Worm (Caenorhabditis elegans): ENCODE results near the gene C36A4.10.

Gene C36A4.10

ce11 chrIII:3834800-3835271, 3.6 kb upstream of the C36A4.10 start, which contains the start of gene cyp-25A2 (continued):
- no peak for TF ChIP-seq F49E8.2 (tag; optimal IDR thresholded peaks at IDR 0.05; ENCODE audit: borderline replicate concordance)
- no peak for TF ChIP-seq nhr-76 (tag; optimal IDR thresholded peaks at IDR 0.05)
- TF ChIP-seq Y105C5A.15 (GFP tag; IDR thresholded peaks at IDR 0.05): no peak
- no peak for TF ChIP-seq Y5F2A.4 (GFP tag; optimal IDR thresholded peaks at IDR 0.05)
- no peak for TF ChIP-seq ZK337.2 (GFP tag; IDR thresholded peaks at IDR 0.05)
- TF ChIP-seq tra-1 (GFP tag; IDR thresholded peaks at IDR 0.05): no peak
- no peak for TF ChIP-seq zag-1 (tag; optimal IDR thresholded peaks at IDR 0.05)
- TF ChIP-seq mxl-2 (GFP tag; conservative IDR thresholded peaks at IDR 0.05): no peak
- no peak for TF ChIP-seq jun-1 (tag; optimal IDR thresholded peaks at IDR 0.05)
- TF ChIP-seq nhr-11 (tag; optimal IDR thresholded peaks at IDR 0.05): no peak
- no peak for TF ChIP-seq attf-4 (tag; optimal IDR thresholded peaks at IDR 0.05)
- no peak for TF ChIP-seq zfp-2 (tag; optimal IDR thresholded peaks at IDR 0.05)
- TF ChIP-seq lsy-2 (tag; optimal IDR thresholded peaks at IDR 0.05): peak in 1 of 2 experiments; percentile 13
- TF ChIP-seq rbr-2 (tag; optimal IDR thresholded peaks at IDR 0.05): no peak
- TF ChIP-seq ztf-11 (tag; optimal IDR thresholded peaks at IDR 0.05): no peak
- peak; percentile 76 for TF ChIP-seq dve-1 (tag; optimal IDR thresholded peaks at IDR 0.05; ENCODE audit: insufficient read depth)
- TF ChIP-seq ceh-44 (GFP tag; IDR thresholded peaks at IDR 0.05): no peak
- no peak for TF ChIP-seq lin-38 (GFP tag; IDR thresholded peaks at IDR 0.05)
- no peak for TF ChIP-seq ceh-28 (tag; optimal IDR thresholded peaks at IDR 0.05)
- no peak for TF ChIP-seq lin-15B (tag; optimal IDR thresholded peaks at IDR 0.05)
- TF ChIP-seq dmd-8 (GFP tag; IDR thresholded peaks at IDR 0.05): no peak
- no peak for TF ChIP-seq hif-1 (tag; optimal IDR thresholded peaks at IDR 0.05)
- TF ChIP-seq daf-19 (GFP tag; conservative IDR thresholded peaks at IDR 0.05): no peak
- no peak for TF ChIP-seq mes-2 (tag; optimal IDR thresholded peaks at IDR 0.05; ENCODE audit: poor library complexity, severe bottlenecking)
- no peak for TF ChIP-seq arid-1 (GFP tag; conservative IDR thresholded peaks at IDR 0.05)
- TF ChIP-seq unc-62 (GFP tag; optimal IDR thresholded peaks at IDR 0.05 in 1 of 2): no peak
- no peak for TF ChIP-seq unc-62 (tag; optimal IDR thresholded peaks at IDR 0.05)
- TF ChIP-seq fkh-10 (GFP tag; optimal IDR thresholded peaks at IDR 0.05): no peak
- peak; percentile 80 for TF ChIP-seq php-3 (GFP tag; IDR thresholded peaks at IDR 0.05)
- TF ChIP-seq F44E2.7 (GFP tag; IDR thresholded peaks at IDR 0.05): no peak
- TF ChIP-seq nhr-41 (GFP tag; IDR thresholded peaks at IDR 0.05): no peak
- TF ChIP-seq snpc-1.2 (GFP tag; IDR thresholded peaks at IDR 0.05): no peak
- TF ChIP-seq lin-13 (GFP tag; optimal IDR thresholded peaks at IDR 0.05): no peak
- no peak for TF ChIP-seq fos-1 (tag; optimal IDR thresholded peaks at IDR 0.05)
- TF ChIP-seq ama-1 (optimal IDR thresholded peaks at IDR 0.05): no peak
- no peak for TF ChIP-seq mxl-3 (GFP tag; optimal IDR thresholded peaks at IDR 0.05)
- TF ChIP-seq zip-2 (tag; optimal IDR thresholded peaks at IDR 0.05): no peak
- TF ChIP-seq F10B5.3 (tag; optimal IDR thresholded peaks at IDR 0.05): no peak
- TF ChIP-seq ceh-20 (GFP tag; IDR thresholded peaks at IDR 0.05): no peak
- no peak for TF ChIP-seq T26A8.4 (GFP tag; IDR thresholded peaks at IDR 0.05)
- TF ChIP-seq Y48G9A.11 (GFP tag; IDR thresholded peaks at IDR 0.05): no peak
- no peak for TF ChIP-seq skn-1 (tag; optimal IDR thresholded peaks at IDR 0.05)
- no peak for TF ChIP-seq nhr-237 (tag; optimal IDR thresholded peaks at IDR 0.05)
- peak; percentile 8 for TF ChIP-seq hlh-30 (tag; optimal IDR thresholded peaks at IDR 0.05; ENCODE audit: insufficient read depth)
- TF ChIP-seq nhr-42 (GFP tag; IDR thresholded peaks at IDR 0.05): no peak
- peak; percentile 69 for TF ChIP-seq hlh-11 (tag; optimal IDR thresholded peaks at IDR 0.05)
- TF ChIP-seq tag-97 (GFP tag; IDR thresholded peaks at IDR 0.05): no peak
- no peak for TF ChIP-seq dmd-9 (GFP tag; IDR thresholded peaks at IDR 0.05)
- no peak for TF ChIP-seq lin-29 (GFP tag; IDR thresholded peaks at IDR 0.05)
- no peak for TF ChIP-seq ZK546.5 (tag; optimal IDR thresholded peaks at IDR 0.05)
- TF ChIP-seq Y75B8A.6 (GFP tag; IDR thresholded peaks at IDR 0.05): no peak
- no peak for TF ChIP-seq nhr-48 (tag; optimal IDR thresholded peaks at IDR 0.05)
- no peak for TF ChIP-seq mdl-1 (tag; optimal IDR thresholded peaks at IDR 0.05)
